Worm (Caenorhabditis elegans): ENCODE measurements around the gene W07E6.5.

DNA sequence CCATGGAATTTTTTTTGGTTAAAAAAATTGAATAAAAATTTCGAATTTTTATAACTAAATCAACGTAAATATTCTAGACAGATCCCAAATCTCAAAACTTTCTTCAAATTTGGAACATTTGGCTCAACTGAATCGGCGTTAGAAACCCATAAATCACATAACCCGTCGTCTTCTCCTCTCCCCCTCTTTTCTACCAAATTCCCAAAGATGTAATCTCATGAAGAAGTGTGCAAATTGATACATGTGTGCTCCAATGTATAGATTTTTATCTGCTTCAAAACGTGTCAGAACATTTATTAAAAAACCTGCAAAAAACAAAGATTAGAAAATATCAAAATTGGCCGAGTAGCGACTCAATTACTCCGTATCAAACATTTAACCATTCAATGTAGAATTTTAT, 39.3 kb downstream of the W07E6.5 start:
- TF ChIP-seq B0310.2 (tag; optimal IDR thresholded peaks at IDR 0.05) (no peak), pes-1 (GFP tag; IDR thresholded peaks at IDR 0.05) (no peak), ama-1 (optimal IDR thresholded peaks at IDR 0.05) (no peak), hmg-4 (GFP tag; optimal IDR thresholded peaks at IDR 0.05) (no peak), ceh-36 (tag; optimal IDR thresholded peaks at IDR 0.05) (no peak), ets-7 (tag; optimal IDR thresholded peaks at IDR 0.05) (no peak), tra-4 (tag; optimal IDR thresholded peaks at IDR 0.05) (no peak), tbx-37 (GFP tag; conservative IDR thresholded peaks at IDR 0.05) (no peak), tbx-11 (GFP tag; IDR thresholded peaks at IDR 0.05) (no peak)
